Worm (Caenorhabditis elegans) whole organism, L4/young adult: Measurements from ENCODE around the gene fbxb-14.

Experiments
- dao-5 ChIP-seq: sonication (generic microtip); optimal IDR thresholded peaks from 2 replicates; lab custom pipeline; 2016; ENCODE audit warnings: missing genotype, missing genetic modification characterization, moderate library complexity, missing compliant biosample characterization
- him-1 ChIP-seq: sonication (generic microtip); optimal IDR thresholded peaks from 2 replicates; lab custom pipeline; 2016; ENCODE audit warnings: missing genotype, missing genetic modification reagents, missing genetic modification characterization, missing compliant biosample characterization

ce11 chrII:549501-549900 lies 33.0 kb downstream of the fbxb-14 start:
- TF ChIP-seq him-1 (no peak), dao-5 (tag; lab: Kevin White, UChicago) (no peak)
